Worm (Caenorhabditis elegans): ENCODE results near the gene ssp-34.

ce11 chrIV:10738328-10738727, at the start of gene ssp-34:
- TF ChIP-seq flt-1 (GFP tag; IDR thresholded peaks at IDR 0.05) (no peak), ztf-29 (GFP tag; IDR thresholded peaks at IDR 0.05) (no peak), ref-1 (GFP tag; conservative IDR thresholded peaks at IDR 0.05) (no peak), med-1 (GFP tag; optimal IDR thresholded peaks at IDR 0.05; ENCODE audit: insufficient read depth) (no peak), klf-2 (GFP tag; conservative IDR thresholded peaks at IDR 0.05) (no peak), tab-1 (GFP tag; IDR thresholded peaks at IDR 0.05) (no peak), cog-1 (tag; optimal IDR thresholded peaks at IDR 0.05) (no peak), ztf-23 (GFP tag; IDR thresholded peaks at IDR 0.05) (no peak), T22C8.4 (GFP tag; IDR thresholded peaks at IDR 0.05) (no peak)

Measured in whole organism, midembryonic.